Fruit fly (Drosophila melanogaster) ovary, adult (tissue): ENCODE measurements around the gene CG15390.
A peak's percentile ranks its signal among the peaks of the same experiment; 100 is the strongest.

Experiments
- CG17801 ChIP-seq: fragments of 200-800 bp; optimal IDR thresholded peaks from 2 replicates; lab custom pipeline; 2019; ENCODE audit warnings: missing biosample characterization, mild to moderate bottlenecking, missing genetic modification characterization, moderate library complexity; ENCODE audit not compliant: partially characterized antibody

Gene CG15390

dm6 chr2L:2375655-2376417, 1.3 kb downstream of the CG15390 start, which contains the start of gene Atxn7:
Gene Atxn7, plus strand, starts transcription at chr2L:2375841.
- TF ChIP-seq CG17801 (GFP tag; lab: Kevin White, UChicago) = peak; percentile 78

- no peak for TF ChIP-seq CG17801 (GFP tag; lab: Kevin White, UChicago)
Observed at dm6 chr2L:2376418-2376702, 1.8 kb downstream of the CG15390 start.

dm6 chr2L:2380805-2381204, 6.3 kb downstream of the CG15390 start, which contains the start of gene Eogt:
Gene Eogt, plus strand, starts transcription at chr2L:2381097.
- TF ChIP-seq CG17801 (GFP tag; lab: Kevin White, UChicago) = peak; percentile 86

DNA sequence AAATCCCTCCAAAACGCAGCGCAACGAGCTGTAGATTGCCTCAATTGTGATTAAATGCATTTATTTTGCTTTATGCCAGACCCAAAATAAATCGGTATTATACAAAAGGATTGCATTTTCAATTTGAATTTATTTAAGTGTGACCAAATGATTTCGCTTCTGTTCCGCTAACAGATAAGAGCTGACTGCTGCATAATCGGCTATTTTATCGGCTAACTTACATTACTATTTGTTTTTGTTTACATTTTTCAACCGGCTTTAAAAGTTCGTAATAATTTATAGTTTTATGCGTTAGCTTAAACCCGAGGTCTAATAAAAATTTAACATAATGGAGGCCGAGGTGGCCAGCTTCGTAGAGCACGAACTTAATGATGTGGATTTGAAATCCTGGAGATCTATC, 8.5 kb downstream of the CG15390 start, which contains the start of gene PIG-Wa:
TSS of gene PIG-Wa (plus strand) at position 232 of the 400 bp plus-strand sequence.
- TF ChIP-seq CG17801 (GFP tag; lab: Kevin White, UChicago) = no peak

DNA sequence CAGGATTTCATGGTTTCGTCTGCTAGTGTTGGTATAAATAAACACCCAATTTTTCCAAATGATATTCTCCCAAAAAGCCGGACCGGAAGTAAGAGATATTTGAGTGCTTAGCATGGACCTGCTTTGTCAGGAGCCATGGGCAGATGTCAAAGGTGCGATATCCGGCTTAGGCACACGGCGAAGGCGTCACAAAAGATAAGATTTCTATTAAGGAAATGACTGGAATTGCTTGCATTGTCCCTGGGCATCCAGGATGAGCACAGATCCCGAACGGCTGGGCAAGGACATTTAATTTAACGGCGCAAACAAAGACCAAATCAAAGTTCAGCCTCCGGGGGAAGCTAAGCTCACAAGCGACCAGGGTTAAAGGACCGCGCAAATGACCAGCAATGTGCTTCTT, 11.2 kb downstream of the CG15390 start, which contains the start of gene CG3557:
TSS of gene CG3557 (minus strand) at position 101 of the 400 bp plus-strand sequence.
- no peak for TF ChIP-seq CG17801 (GFP tag; lab: Kevin White, UChicago)

dm6 chr2L:2390589-2390988, 16.1 kb downstream of the CG15390 start, which contains the start of gene CG43750:
Gene CG43750, minus strand, starts transcription at chr2L:2390689.
- no peak for TF ChIP-seq CG17801 (GFP tag; lab: Kevin White, UChicago)

- TF ChIP-seq CG17801 (GFP tag; lab: Kevin White, UChicago) = no peak
Observed at dm6 chr2L:2391321-2391720, 16.8 kb downstream of the CG15390 start, which contains the start of gene CG46448. Gene CG46448, plus strand, starts transcription at chr2L:2391660.

dm6 chr2L:2394872-2395271, 20.4 kb downstream of the CG15390 start:
- no peak for TF ChIP-seq CG17801 (GFP tag; lab: Kevin White, UChicago)

dm6 chr2L:2397080-2397479, 22.6 kb downstream of the CG15390 start:
- TF ChIP-seq CG17801 (GFP tag; lab: Kevin White, UChicago) = no peak

DNA sequence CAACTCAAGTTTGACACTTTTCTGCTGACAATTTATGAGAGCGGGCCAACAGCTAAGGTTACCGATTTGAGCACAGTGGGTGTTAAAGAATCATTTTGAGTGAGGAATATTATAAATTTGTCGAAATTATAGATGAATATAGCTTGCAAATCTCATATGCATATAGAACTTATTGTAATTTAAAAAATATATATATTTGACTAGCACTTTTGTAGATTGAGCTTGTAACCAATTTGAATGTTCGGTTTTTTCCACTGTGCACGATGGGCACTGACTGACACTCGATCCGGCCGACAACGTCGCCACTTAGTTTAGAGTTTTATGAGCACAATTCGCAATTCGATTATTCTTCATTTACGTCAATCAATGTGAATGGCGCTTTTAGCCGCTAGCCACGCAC, 23.9 kb downstream of the CG15390 start:
- TF ChIP-seq CG17801 (GFP tag; lab: Kevin White, UChicago) = no peak

DNA sequence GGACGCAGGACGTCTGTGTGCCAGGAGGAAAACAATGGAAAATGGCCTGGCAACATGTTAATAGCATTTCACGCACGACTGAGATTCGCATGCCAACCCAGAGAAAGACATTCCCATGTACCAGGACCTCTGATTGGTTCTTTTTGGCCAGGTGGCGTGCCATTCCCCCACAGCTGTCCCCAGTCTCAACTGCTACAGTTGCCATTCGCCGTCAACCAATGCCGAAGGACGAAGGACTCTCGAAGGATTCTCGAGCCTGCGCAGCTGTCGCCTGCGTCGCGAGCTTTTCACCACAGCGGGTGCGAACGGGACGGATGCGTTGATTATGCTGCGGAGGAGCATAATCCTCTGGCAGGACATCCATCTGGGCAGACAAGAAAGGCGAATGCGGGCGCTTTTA, 25.4 kb downstream of the CG15390 start, which contains the start of gene VGlut:
TSS of gene VGlut (plus strand) at position 399 of the 400 bp plus-strand sequence.
- no peak for TF ChIP-seq CG17801 (GFP tag; lab: Kevin White, UChicago)

DNA sequence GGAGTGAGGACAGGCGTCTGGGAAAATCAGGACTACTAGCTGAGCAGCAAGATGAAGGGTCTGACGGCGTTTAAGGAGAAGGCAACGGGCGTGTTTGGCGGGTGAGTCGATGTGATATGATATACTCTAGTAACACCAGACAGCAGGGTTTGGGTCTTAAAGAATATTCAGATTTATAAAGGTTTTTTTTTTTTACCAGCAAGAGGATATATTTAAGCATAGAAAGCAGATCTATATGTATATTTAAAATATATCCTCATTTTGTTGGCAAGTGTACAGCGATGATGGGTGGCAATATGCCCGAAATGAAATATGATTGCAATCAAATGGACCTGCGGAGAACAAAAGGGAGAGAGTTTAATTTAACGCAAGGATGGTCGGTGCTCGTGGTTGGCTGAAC, 27.7 kb downstream of the CG15390 start:
- TF ChIP-seq CG17801 (GFP tag; lab: Kevin White, UChicago) = no peak

DNA sequence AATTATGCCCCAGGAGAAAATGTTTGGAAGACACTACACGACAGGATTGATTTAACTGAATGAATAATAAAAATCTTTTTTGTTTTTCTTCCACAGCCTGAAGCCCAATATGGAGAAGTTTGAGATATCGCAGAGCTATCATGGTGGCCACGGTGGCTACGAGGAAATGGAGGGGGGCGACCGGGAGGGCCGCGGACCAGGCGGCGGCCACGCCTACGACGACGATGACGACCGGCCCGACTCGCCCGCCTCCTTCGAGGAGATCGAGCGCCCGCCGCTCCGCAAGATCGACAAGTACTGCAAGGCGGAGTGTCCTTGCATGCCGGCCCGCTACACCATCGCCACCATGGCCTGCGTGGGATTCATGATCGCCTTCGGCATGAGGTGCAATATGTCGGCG, 30.1 kb downstream of the CG15390 start:
- no peak for TF ChIP-seq CG17801 (GFP tag; lab: Kevin White, UChicago)

- no peak for TF ChIP-seq CG17801 (GFP tag; lab: Kevin White, UChicago)
Observed at dm6 chr2L:2413093-2413492, 38.6 kb downstream of the CG15390 start.

dm6 chr2L:2415109-2415508, 40.6 kb downstream of the CG15390 start, which contains the start of gene CG18641:
Gene CG18641, minus strand, starts transcription at chr2L:2415322.
- no peak for TF ChIP-seq CG17801 (GFP tag; lab: Kevin White, UChicago)

DNA sequence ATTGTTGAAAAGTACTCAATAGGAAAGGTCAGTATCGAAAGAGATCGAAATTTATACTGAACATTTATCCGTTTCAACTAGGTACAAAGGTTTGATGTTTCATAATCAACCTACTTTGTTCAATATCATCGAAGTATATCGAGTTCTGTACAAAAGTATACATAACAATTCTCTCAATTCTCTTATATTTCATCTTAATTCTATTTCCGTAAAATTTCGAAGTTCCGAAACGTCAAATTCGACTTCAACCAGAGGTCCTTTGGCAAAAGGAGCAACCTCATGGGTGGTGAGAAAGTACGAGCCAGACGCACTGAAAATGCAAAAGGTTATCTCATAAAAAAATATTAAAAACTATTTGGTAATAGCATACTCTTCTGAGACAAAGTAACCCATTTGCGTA, 42.1 kb downstream of the CG15390 start, which contains the start of gene CG31948:
TSS of gene CG31948 (minus strand) at position 101 of the 400 bp plus-strand sequence.
- no peak for TF ChIP-seq CG17801 (GFP tag; lab: Kevin White, UChicago)
